Worm (Caenorhabditis elegans): ENCODE data around the gene ugt-53.

DNA sequence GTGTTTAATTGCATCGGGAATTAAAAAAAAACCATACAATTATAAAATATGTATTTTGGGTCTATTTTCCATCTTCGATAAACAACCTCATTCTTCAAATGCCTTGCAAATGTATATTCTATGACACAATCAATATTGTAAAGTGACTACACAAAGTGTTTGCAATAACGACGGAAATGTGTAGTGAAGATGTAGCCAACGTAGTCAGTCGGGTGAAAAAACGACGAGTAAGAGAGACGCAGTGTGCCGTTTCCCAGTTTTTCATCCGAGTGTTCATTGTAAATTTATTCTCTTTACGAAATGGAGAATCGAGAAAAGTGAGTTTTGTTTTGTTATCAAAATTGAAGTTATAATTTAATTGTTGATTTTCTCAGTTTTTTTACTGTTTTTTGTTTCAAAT lies 42.8 kb downstream of the ugt-53 start, which contains the start of gene F37B4.15:
- TF ChIP-seq ztf-11 (tag; optimal IDR thresholded peaks at IDR 0.05) (no peak), unc-120 (tag; optimal IDR thresholded peaks at IDR 0.05; ENCODE audit: poor library complexity, severe bottlenecking) (no peak), cnd-1 (tag; optimal IDR thresholded peaks at IDR 0.05) (no peak), unc-62 (GFP tag; optimal IDR thresholded peaks at IDR 0.05) (no peak), pha-4 (tag; optimal IDR thresholded peaks at IDR 0.05) (no peak), ceh-43 (GFP tag; optimal IDR thresholded peaks at IDR 0.05) (no peak), sptf-1 (tag; optimal IDR thresholded peaks at IDR 0.05) (no peak), blmp-1 (tag; optimal IDR thresholded peaks at IDR 0.05) (no peak), elt-1 (tag; optimal IDR thresholded peaks at IDR 0.05; ENCODE audit: borderline replicate concordance, insufficient read depth) (no peak)

Data from whole organism, mixed stage, embryonic.